Worm (Caenorhabditis elegans): Measurements from ENCODE around the gene Y49E10.29.

Y49E10.29 gene

DNA sequence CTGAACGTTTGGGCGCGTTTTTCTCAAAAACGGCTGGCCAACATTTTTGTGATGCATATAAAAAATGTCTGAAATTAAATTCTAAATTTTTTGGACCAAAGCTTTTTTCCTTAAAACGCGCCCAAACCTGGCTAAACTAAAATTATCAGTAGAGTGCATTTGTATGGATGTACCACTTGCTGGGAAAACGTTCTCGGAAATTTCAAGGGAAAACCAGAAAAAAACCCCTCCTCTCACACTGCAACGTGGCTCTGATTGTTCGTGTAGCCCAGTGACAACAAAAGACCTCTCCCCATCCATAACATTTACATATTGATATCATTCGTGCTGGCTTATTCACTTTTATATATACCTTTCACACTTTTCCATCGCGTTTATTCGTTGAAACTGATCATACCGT, at the start of gene Y49E10.29:
Gene Y49E10.29, plus strand, starts transcription at position 301 of the 400 bp plus-strand sequence.
- TF ChIP-seq unc-62 (GFP tag; optimal IDR thresholded peaks at IDR 0.05) = no peak

DNA sequence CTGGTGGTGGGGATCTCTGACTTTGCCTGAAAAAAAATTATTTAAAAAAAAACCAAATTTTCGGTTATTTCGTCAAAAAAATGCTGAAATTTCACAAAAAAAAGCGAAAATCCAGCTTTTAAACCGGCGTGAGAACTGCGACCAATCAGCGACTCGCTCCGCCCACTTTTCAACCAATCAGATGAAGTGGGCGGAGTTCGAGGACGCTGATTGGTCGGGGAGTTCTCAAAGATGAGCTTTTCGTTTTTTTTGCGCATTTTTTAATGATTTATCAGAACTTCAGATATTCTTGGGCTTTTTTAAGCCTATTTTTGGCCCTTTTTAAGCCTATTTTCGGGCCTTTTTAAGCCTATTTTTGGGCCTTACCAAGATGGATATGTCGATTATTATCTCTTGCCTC, 48.7 kb upstream of the Y49E10.29 start:
- TF ChIP-seq unc-62 (GFP tag; optimal IDR thresholded peaks at IDR 0.05) = no peak

DNA sequence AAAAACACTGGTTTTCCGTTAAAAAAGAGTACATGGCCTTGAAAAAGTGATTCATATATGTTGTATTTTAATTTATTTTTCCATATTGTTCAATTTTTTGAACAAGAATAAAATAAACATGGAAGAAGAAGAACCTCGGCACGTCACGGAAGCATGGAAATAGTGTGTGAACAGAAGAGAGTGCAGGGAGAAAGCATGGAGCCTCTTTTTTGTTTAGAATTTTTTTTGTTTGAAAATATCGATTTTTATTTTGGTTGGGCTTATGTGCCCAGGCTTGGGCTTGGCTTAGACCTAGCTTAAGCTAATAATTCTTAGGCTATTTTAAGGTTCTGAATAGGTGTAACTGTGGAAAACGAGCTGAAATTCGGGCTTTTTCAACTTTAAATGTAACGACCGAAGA, 47.3 kb upstream of the Y49E10.29 start, which contains the start of gene tat-1:
Gene tat-1, minus strand, starts transcription at position 11 of the 400 bp plus-strand sequence.
- TF ChIP-seq unc-62 (GFP tag; optimal IDR thresholded peaks at IDR 0.05) = no peak

DNA sequence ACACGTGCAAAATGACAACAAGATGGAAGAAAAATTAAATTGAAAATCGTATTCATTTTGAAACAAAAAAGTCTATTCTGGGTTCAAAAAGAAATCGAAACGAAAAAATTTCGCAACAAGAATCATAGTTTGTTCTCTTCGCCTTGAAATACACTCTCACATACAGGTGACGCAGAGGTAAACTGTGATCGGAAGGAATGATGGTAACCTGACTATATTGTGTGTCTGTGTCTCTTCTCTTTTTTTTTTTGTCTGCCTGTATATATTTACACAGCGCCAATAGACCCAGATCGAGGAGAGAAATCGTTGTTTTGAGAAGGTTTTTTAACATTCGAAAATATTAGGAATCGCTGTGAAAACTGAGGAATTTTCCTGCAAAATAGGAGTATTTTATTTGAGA, 44.9 kb upstream of the Y49E10.29 start:
- no peak for TF ChIP-seq unc-62 (GFP tag; optimal IDR thresholded peaks at IDR 0.05)

DNA sequence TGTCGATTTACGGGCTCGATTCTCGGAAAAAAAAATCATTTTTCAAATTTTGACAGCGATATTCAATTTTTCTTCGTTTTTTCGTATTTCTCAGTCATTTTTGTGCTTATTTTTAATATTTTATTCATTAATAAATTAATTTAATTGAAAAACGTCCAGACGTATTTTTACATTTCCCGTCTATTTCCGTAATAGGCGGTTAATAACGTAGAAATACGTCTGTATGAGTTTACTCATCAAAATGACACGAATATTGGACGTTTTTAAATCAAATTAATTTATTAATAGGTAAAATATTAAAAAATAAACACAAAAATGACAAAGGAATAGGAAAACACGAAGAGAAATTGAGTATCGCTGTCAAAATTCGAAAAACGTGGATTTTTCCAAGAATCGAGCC, 44.3 kb upstream of the Y49E10.29 start:
- TF ChIP-seq unc-62 (GFP tag; optimal IDR thresholded peaks at IDR 0.05) = no peak

DNA sequence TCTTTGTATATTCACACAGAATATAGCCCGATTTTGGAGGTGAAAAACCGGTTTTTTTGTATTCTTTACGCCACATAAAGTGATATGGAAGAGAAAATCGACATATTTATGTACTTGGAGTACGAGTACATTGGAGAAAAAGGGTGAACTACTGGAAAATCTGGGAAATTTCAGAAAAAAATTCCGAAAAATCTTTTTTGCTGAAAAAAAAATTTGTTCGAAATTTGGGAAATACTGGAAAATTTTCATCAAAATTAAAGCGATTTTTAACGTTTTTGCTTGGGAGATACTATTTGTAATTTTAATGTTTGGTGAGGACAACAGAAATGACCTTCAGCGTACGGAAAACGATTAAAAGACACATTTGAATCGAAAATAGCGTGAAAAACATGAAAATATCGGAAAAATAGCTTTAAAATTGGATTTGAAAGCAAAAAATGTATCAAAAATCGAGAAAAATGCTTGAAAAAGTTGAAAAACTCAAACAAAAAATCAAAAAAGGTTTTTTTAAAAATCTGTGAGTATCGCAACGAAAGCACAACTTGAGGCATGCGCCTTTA, 43.0 kb upstream of the Y49E10.29 start:
- no peak for TF ChIP-seq unc-62 (GFP tag; optimal IDR thresholded peaks at IDR 0.05)

DNA sequence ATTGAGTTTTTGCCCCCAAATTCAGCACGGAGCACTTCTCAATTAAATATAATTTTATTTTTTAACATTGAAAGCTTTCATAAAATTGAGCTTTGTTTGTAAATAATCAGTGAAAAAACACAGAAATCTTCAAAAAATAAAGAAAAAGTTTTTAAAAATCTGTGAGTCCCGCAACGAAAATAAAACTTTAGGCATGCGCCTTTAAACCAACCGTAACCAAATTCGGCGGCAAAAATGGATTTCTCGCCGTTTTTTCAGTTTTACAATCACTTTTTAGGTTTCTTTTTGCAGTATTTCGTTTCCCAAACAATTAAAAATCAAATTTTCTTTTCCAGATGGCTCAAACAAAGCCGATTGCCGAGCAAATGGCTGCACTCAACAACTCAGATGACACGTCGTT, 42.4 kb upstream of the Y49E10.29 start, which contains the start of gene pie-1:
Gene pie-1, plus strand, starts transcription at position 336 of the 400 bp plus-strand sequence.
- TF ChIP-seq unc-62 (GFP tag; optimal IDR thresholded peaks at IDR 0.05) = no peak

DNA sequence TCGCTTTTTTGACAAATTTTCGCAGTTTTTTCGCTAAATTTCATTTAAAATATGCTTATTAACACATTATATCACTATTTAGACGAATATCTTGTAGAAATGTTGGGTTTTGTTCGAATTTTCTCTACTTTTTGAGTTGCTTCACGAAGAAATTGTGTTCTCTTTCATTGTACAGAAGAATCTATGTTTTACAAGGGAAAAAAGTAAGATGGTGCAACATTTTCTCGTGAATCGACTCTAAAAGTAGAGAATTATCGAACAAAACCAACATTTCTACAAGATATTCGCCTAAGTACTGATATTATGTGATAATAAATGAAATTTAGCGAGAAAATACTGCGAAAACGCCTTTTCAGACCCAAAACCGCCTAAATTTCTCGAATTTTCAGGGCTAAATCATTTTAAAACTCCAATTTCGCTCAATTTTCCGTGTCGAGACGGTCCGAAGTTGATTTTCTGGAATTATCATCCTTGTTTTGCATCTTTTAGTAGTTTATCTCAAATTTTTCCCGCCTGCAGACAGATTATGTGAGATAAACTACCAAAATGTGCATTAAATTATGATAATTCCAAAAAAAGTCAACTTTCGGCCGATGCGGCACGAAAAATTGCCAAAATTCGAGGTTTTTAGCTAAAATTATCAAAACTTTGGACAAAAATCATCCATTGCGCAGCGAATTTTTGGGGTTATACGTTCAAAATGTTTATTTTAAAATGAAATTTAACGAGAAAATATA, 41.3 kb upstream of the Y49E10.29 start:
- no peak for TF ChIP-seq unc-62 (GFP tag; optimal IDR thresholded peaks at IDR 0.05)

DNA sequence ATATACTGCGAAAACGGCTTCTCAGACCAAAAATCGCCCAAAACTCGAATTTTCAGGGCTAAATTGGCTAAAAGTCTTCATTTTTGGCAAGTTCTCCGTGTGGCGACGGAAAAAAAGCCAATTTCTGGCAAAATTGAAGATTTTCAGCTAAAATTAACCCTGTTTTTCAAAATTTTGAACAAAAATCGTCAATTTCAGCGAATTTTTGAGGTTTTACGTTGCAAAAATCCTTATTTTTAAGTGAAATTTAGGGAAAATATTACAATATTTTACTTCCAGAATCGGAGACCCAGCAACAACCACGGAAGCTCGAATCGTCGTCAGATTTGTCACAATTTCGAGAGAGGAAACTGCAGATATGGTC, 40.7 kb upstream of the Y49E10.29 start:
- TF ChIP-seq unc-62 (GFP tag; optimal IDR thresholded peaks at IDR 0.05) = no peak

DNA sequence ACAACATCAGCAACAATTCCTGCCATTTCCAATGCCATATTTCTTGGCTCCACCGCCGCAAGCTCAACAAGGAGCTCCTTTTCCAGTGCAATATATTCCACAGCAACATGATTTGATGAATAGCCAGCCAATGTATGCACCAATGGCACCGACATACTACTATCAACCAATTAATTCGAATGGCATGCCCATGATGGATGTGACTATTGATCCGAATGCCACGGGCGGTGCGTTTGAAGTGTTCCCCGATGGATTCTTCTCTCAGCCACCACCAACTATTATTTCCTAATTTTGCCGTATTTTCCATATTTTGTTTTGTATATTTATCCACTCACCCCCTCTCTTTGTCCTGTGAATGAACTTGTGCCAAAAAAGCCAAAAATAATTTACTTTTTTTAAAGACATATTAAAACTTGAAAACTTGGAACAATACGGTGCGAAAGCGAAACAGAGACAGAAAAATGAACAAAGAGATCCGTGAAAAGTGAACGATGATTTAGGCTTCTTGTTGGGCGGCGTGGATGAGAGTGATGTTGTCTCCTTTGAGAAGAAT, 40.1 kb upstream of the Y49E10.29 start:
- no peak for TF ChIP-seq unc-62 (GFP tag; optimal IDR thresholded peaks at IDR 0.05)

DNA sequence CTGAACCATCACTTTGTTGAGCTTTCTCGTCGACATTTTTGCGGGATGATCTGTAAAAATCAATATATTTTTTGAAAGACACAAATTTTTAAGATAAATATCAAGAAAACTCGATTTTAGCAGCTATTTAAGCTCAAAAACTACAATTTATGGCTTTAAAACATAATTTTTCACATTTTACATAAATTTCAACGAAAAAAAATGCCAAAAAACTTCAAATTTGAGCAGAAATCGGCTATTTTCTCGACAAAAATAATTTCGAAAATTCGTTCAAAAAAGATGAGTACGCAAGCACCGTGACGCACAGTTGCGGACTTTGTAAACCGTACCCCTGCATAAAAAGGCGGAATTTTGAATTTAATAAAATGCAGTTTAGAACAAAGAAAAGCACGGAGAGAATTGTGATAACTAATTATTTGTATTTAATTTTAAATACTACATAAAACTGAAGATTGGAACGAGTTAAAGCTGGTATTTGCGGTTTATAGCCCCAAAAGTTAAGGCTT, 39.3 kb upstream of the Y49E10.29 start, which contains the start of gene snr-6:
Gene snr-6, minus strand, starts transcription at position 51 of the 506 bp plus-strand sequence.
- TF ChIP-seq unc-62 (GFP tag; optimal IDR thresholded peaks at IDR 0.05) = no peak

DNA sequence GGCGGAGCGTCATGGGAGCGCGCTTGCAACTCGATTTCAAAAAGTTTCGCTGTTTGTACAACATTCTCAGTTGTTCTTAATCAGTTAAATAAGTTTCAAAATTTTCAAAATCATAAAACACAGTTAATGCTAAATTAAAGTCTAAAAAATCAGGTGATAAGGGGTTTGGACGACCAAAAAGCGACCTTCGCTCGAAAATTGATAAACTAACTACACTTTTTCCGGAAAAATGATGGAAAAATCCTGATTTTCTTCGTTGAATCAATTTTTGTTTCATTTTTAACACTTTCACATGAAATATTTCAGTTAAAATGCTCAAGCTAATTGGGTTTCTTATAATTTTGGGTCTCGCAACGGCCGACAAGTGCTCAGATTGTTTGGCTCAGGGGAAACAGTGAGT, 38.8 kb upstream of the Y49E10.29 start, which contains the start of gene Y49E10.16:
Gene Y49E10.16, plus strand, starts transcription at position 301 of the 400 bp plus-strand sequence.
- no peak for TF ChIP-seq unc-62 (GFP tag; optimal IDR thresholded peaks at IDR 0.05)

DNA sequence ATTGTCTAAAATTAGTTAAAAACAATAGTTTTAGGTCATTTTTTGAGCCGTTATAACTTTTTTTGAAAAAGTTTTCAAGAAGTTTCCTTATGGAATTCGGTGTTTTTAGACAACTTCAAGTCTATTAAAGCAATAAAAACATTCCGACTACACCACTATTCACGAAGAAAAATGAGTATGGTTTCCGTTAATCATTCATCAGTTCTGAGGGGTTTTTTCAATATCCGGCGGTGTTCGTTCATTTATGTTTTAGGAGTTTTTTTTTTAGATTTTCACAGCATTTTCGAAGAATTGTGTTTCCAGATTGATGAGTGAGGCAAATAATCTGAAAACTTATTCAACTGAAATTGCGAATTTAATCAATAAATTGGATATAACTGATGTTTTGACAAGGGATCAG, 34.9 kb upstream of the Y49E10.29 start, which contains the start of gene Y49E10.27:
Gene Y49E10.27, plus strand, starts transcription at position 301 of the 400 bp plus-strand sequence.
- no peak for TF ChIP-seq unc-62 (GFP tag; optimal IDR thresholded peaks at IDR 0.05)

DNA sequence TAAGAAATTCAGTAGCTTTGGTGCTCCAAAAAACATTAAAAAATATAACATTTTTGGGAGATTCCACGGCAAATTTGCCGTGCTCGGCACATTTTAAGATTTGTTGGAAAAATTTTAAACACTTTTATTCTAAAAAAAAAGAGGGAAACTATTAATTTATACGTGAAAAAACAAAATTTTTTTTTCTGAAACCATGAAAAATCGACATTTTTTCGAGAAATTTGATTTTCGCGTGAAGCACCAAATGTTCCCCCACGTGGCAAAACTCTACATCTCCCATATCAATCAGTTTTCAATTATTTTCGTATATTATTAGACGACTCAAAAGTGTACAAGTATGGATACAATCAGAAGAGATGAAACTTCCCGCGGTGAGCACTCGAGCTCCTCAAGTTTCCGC, 32.8 kb upstream of the Y49E10.29 start, which contains the start of gene fbxa-218:
Gene fbxa-218, plus strand, starts transcription at position 301 of the 400 bp plus-strand sequence.
- TF ChIP-seq unc-62 (GFP tag; optimal IDR thresholded peaks at IDR 0.05) = no peak

DNA sequence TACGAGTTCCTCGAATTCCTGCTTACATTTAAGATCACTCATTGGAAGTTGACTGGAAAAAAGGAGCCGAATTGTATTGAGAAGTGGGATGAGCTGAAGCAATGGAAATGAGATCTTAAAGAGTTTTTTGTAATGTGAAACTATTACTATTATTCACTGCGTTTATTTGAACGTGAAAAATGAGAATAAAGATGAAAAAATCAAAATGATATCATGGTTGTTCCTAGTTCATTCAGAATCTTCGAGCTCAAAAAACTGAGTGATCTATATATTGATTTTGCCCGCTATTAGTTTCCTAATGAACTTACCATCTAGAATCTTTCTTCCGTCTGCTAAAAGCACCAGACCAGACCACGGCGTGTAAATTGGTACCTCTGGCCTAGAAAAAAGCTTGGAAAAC, 31.9 kb upstream of the Y49E10.29 start:
- no peak for TF ChIP-seq unc-62 (GFP tag; optimal IDR thresholded peaks at IDR 0.05)

DNA sequence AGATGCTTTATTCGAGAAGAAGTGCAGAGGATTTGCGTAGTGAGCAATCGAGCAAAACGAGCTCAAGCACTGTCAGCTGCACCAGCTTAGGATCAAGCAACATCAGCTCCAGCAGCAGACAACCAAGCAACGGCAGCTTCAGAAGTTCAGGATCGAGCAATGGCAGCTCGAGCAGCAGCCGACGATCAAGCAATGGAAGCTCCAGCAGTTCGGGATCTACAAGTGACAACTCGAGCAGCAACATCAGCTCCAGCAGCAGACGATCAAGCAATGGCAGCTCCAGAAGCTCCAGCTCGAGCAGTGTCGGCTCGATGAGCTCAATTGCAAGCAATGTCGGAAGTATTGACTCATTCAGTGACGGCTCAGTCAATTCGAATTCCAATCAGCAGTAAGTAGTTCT, 29.9 kb upstream of the Y49E10.29 start:
- no peak for TF ChIP-seq unc-62 (GFP tag; optimal IDR thresholded peaks at IDR 0.05)

DNA sequence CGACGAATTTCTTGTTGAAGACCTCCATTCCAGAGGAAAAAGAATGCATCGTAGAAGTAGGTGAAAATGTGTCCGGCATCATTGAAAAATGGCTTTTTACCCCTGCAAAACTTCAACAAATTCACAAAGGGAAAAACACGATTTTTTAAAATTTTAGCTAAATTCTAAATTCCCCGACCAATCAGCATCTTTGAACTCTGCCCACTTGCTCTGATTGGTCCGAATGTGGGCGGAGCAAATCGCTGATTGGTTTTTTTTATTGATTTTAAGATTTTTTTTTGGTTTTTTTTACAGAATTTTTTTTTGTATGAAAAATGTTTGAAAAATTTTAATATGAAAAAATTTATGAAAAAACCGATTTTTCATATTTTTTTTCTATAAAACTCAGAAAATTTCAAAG, 25.1 kb upstream of the Y49E10.29 start:
- no peak for TF ChIP-seq unc-62 (GFP tag; optimal IDR thresholded peaks at IDR 0.05)
